Fruit fly (Drosophila melanogaster): ENCODE results near the gene CG6749.

CG6749 gene

DNA sequence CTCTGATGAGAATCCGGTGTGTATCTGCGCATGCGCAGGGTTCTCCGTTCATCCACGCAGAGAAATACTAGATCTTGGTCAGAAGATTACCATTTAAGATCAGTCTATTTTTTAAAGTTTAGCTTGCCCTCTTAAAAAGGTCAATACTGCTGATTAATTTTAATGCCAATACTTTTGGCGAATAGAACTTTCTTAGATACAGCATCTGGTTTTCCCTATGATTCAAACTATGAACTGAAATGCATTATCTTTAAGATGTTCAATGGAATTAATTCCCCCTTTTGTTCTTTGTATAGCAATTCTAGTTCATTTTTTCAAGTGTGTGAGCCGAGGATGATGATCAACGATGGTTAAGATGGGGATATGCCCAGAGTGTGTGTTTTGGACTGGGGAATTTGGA lies 8.7 kb upstream of the CG6749 start (continued):
- no peak for TF ChIP-seq CG1621 (tag; optimal IDR thresholded peaks at IDR 0.05)
- TF ChIP-seq CG16779 (tag; optimal IDR thresholded peaks at IDR 0.05): no peak
- TF ChIP-seq CG6163 (GFP tag; IDR thresholded peaks at IDR 0.05): peak; percentile 42; the same call in 1 of the 3 replicates
- no peak for TF ChIP-seq CG34406 (GFP tag; optimal IDR thresholded peaks at IDR 0.05)
- peak; percentile 54 for TF ChIP-seq Eip75B (GFP tag; optimal IDR thresholded peaks at IDR 0.05)
- peak; percentile 33 to 37 for TF ChIP-seq ss (GFP tag; optimal IDR thresholded peaks at IDR 0.05)
- peak; percentile 37 for TF ChIP-seq vri (GFP tag; optimal IDR thresholded peaks at IDR 0.05)
- TF ChIP-seq Gug (GFP tag; IDR thresholded peaks at IDR 0.05): no peak
- peak; percentile 79 for TF ChIP-seq CG10669 (GFP tag; optimal IDR thresholded peaks at IDR 0.05)
- TF ChIP-seq CG11902 (GFP tag; optimal IDR thresholded peaks at IDR 0.05): peak; percentile 31
- peak; percentile 54 for TF ChIP-seq Smox (GFP tag; optimal IDR thresholded peaks at IDR 0.05)
- TF ChIP-seq CG8119 (GFP tag; IDR thresholded peaks at IDR 0.05): peak; percentile 57
- TF ChIP-seq Ets96B (tag; optimal IDR thresholded peaks at IDR 0.05): peak; percentile 76
- TF ChIP-seq salr (GFP tag; optimal IDR thresholded peaks at IDR 0.05): peak in 1 of 2 experiments; percentile 69
- TF ChIP-seq CG3919 (GFP tag; optimal IDR thresholded peaks at IDR 0.05): peak; percentile 73
- TF ChIP-seq dsx (GFP tag; optimal IDR thresholded peaks at IDR 0.05; ENCODE audit: poor library complexity, severe bottlenecking): peak; percentile 41
- TF ChIP-seq CG9139 (GFP tag; optimal IDR thresholded peaks at IDR 0.05): peak; percentile 22
- peak; percentile 73 for TF ChIP-seq topi (GFP tag; optimal IDR thresholded peaks at IDR 0.05)

DNA sequence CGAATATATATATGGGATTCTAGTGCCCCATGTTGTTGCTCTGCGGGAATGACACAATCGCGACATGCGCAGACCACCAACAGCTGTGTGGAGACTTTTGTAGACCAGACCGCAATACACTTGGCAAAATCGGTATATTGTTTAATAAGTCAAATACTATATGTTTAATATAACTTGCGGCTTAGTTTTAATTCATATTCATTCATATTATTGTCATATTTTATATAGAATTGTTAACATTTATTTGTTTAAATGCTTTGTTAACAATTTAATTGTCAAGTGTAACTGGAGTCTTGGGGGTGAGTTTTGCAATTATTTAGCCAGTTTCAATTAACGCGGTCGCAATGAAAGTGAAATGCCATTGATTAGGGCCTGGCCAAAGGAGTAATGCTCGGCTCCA lies 6.0 kb upstream of the CG6749 start:
- TF ChIP-seq CG11294 (GFP tag; IDR thresholded peaks at IDR 0.05): no peak
- TF ChIP-seq CG32006 (GFP tag; optimal IDR thresholded peaks at IDR 0.05): peak; percentile 44
- no peak for TF ChIP-seq Sox15 (GFP tag; optimal IDR thresholded peaks at IDR 0.05)
- TF ChIP-seq cyc (GFP tag; optimal IDR thresholded peaks at IDR 0.05): no peak
- peak; percentile 33 for TF ChIP-seq CG34406 (GFP tag; optimal IDR thresholded peaks at IDR 0.05)
- no peak for TF ChIP-seq svp (GFP tag)
- peak; percentile 35 for TF ChIP-seq topi (GFP tag; optimal IDR thresholded peaks at IDR 0.05)
- no peak for TF ChIP-seq ss (GFP tag; optimal IDR thresholded peaks at IDR 0.05)
- peak; percentile 39 for TF ChIP-seq esn (GFP tag; optimal IDR thresholded peaks at IDR 0.05)
- no peak for TF ChIP-seq fd85E (GFP tag; optimal IDR thresholded peaks at IDR 0.05)
- peak; percentile 46; the same call in 1 of the 3 replicates for TF ChIP-seq CG6163 (GFP tag; IDR thresholded peaks at IDR 0.05)
- no peak for TF ChIP-seq spab (GFP tag; optimal IDR thresholded peaks at IDR 0.05)
- no peak for TF ChIP-seq fd59A (GFP tag; optimal IDR thresholded peaks at IDR 0.05)
- TF ChIP-seq CG8119 (GFP tag; IDR thresholded peaks at IDR 0.05): 0 out of 3 replicates have a peak, but pooled peaks have one; percentile 46
- peak in 1 of 2 experiments; percentile 14 for TF ChIP-seq salr (GFP tag; optimal IDR thresholded peaks at IDR 0.05)
- TF ChIP-seq Eip93F (GFP tag; optimal IDR thresholded peaks at IDR 0.05): no peak
- no peak for TF ChIP-seq Ets21C (GFP tag; optimal IDR thresholded peaks at IDR 0.05)
- peak; percentile 51 for TF ChIP-seq Ets96B (tag; optimal IDR thresholded peaks at IDR 0.05)
- peak; percentile 49 for TF ChIP-seq achi (GFP tag; optimal IDR thresholded peaks at IDR 0.05)
- TF ChIP-seq fkh (GFP tag; optimal IDR thresholded peaks at IDR 0.05): no peak
- no peak for TF ChIP-seq CG8319 (GFP tag; optimal IDR thresholded peaks at IDR 0.05)
- no peak for TF ChIP-seq OdsH (GFP tag; optimal IDR thresholded peaks at IDR 0.05)
- no peak for TF ChIP-seq Hr39 (GFP tag; optimal IDR thresholded peaks at IDR 0.05)
- TF ChIP-seq CG11762 (GFP tag; optimal IDR thresholded peaks at IDR 0.05; ENCODE audit: insufficient read depth): no peak
- TF ChIP-seq lz (GFP tag; optimal IDR thresholded peaks at IDR 0.05): peak; percentile 18
- TF ChIP-seq net (GFP tag; optimal IDR thresholded peaks at IDR 0.05): no peak
- no peak for TF ChIP-seq Hr38 (GFP tag; optimal IDR thresholded peaks at IDR 0.05)
- no peak for TF ChIP-seq Sox102F (GFP tag; optimal IDR thresholded peaks at IDR 0.05)
- peak; percentile 24 for TF ChIP-seq acj6 (GFP tag; optimal IDR thresholded peaks at IDR 0.05)
- peak; percentile 40 for TF ChIP-seq CG10669 (GFP tag; optimal IDR thresholded peaks at IDR 0.05)
- no peak for TF ChIP-seq CG1621 (tag; optimal IDR thresholded peaks at IDR 0.05)
- peak; percentile 50 for TF ChIP-seq CG3032 (tag; optimal IDR thresholded peaks at IDR 0.05)
- peak; percentile 16 for TF ChIP-seq Lpt (GFP tag; optimal IDR thresholded peaks at IDR 0.05)
- TF ChIP-seq Eip75B (GFP tag; optimal IDR thresholded peaks at IDR 0.05): peak; percentile 38
- no peak for TF ChIP-seq Smox (GFP tag; optimal IDR thresholded peaks at IDR 0.05)
- peak; percentile 10 for TF ChIP-seq CG4318 (GFP tag; optimal IDR thresholded peaks at IDR 0.05)
- TF ChIP-seq Gug (GFP tag; IDR thresholded peaks at IDR 0.05): no peak
- peak; percentile 20 for TF ChIP-seq CG6808 (GFP tag; optimal IDR thresholded peaks at IDR 0.05)
- peak; percentile 9 for TF ChIP-seq CG6276 (GFP tag; optimal IDR thresholded peaks at IDR 0.05)
- TF ChIP-seq CG15336 (GFP tag; IDR thresholded peaks at IDR 0.05): peak; percentile 52
- TF ChIP-seq CG6792 (GFP tag; optimal IDR thresholded peaks at IDR 0.05): peak; percentile 19
- TF ChIP-seq Blimp-1 (GFP tag; optimal IDR thresholded peaks at IDR 0.05): peak; percentile 47
